Worm (Caenorhabditis elegans) whole organism, early embryonic: ENCODE results near the gene ints-5.

ENCODE experiments used
- B0310.2 ChIP-seq: sonication (generic microtip); optimal IDR thresholded peaks from 2 replicates; lab custom pipeline; 2016; ENCODE audit warnings: mild to moderate bottlenecking, missing genetic modification characterization, missing compliant biosample characterization
- F13C5.2 ChIP-seq: sonication (generic microtip); optimal IDR thresholded peaks from 2 replicates; lab custom pipeline; 2017; ENCODE audit warnings: mild to moderate bottlenecking, missing genetic modification characterization, inconsistent platforms, missing compliant biosample characterization
- aly-1 ChIP-seq: sonication (generic microtip); optimal IDR thresholded peaks from 2 replicates; lab custom pipeline; 2016; ENCODE audit warnings: missing genetic modification characterization, missing compliant biosample characterization
- ama-1 ChIP-seq: fragments of 150-350 bp; optimal IDR thresholded peaks from 2 replicates; lab custom pipeline; 2014
- ceh-13 ChIP-seq: fragments of 200-800 bp; sonication (Bioruptor generic); optimal IDR thresholded peaks from 2 replicates; lab custom pipeline; 2018; ENCODE audit warnings: mild to moderate bottlenecking, missing genetic modification characterization, missing compliant biosample characterization
- ceh-36 ChIP-seq: sonication (generic microtip); optimal IDR thresholded peaks from 2 replicates; lab custom pipeline; 2016; ENCODE audit warnings: missing genetic modification characterization, inconsistent platforms, missing compliant biosample characterization
- ets-7 ChIP-seq: sonication (generic microtip); optimal IDR thresholded peaks from 2 replicates; lab custom pipeline; 2016; ENCODE audit warnings: missing genotype, missing genetic modification characterization, missing compliant biosample characterization
- flt-1 ChIP-seq: fragments of 200-800 bp; sonication (Bioruptor generic); IDR thresholded peaks from 2 replicates; pipeline ENCODE4 v1.3.6; 2022; ENCODE audit warnings: missing genetic modification characterization, missing compliant biosample characterization
- hmbx-1 ChIP-seq: sonication (generic microtip); optimal IDR thresholded peaks from 2 replicates; lab custom pipeline; 2016; ENCODE audit warnings: mild to moderate bottlenecking, missing genetic modification characterization, missing compliant biosample characterization
- hmg-4 ChIP-seq: fragments of 200-800 bp; sonication (Bioruptor generic); optimal IDR thresholded peaks from 2 replicates; lab custom pipeline; 2018; ENCODE audit warnings: mild to moderate bottlenecking, missing genetic modification characterization, missing compliant biosample characterization
- hnd-1 ChIP-seq: sonication (generic microtip); optimal IDR thresholded peaks from 2 replicates; lab custom pipeline; 2016; ENCODE audit warnings: missing genetic modification characterization, missing compliant biosample characterization
- pes-1 ChIP-seq: fragments of 200-800 bp; sonication (Bioruptor generic); IDR thresholded peaks from 2 replicates; pipeline ENCODE4 v1.3.6; 2022; ENCODE audit warnings: missing genetic modification reagents, missing genetic modification characterization, missing compliant biosample characterization
- scrt-1 ChIP-seq: fragments of 200-800 bp; sonication (Bioruptor generic); IDR thresholded peaks from 2 replicates; pipeline ENCODE4 v1.3.6; 2022; ENCODE audit warnings: missing genetic modification characterization, missing compliant biosample characterization
- sea-1 ChIP-seq: fragments of 200-800 bp; sonication (Bioruptor generic); conservative IDR thresholded peaks from 2 replicates; pipeline ENCODE4 v1.3.6; 2022; ENCODE audit warnings: missing genetic modification characterization, missing compliant biosample characterization
- tbx-11 ChIP-seq: fragments of 200-800 bp; sonication (Bioruptor generic); IDR thresholded peaks from 2 replicates; pipeline ENCODE4 v1.3.6; 2022; ENCODE audit warnings: missing genetic modification characterization, missing compliant biosample characterization
- tbx-37 ChIP-seq: fragments of 200-800 bp; sonication (Bioruptor generic); conservative IDR thresholded peaks from 2 replicates; pipeline ENCODE4 v1.3.6; 2022; ENCODE audit warnings: missing genetic modification reagents, missing genetic modification characterization, missing compliant biosample characterization
- tra-4 ChIP-seq: sonication (generic microtip); optimal IDR thresholded peaks from 2 replicates; lab custom pipeline; 2017; ENCODE audit warnings: missing genetic modification characterization, missing compliant biosample characterization

The ints-5 gene

DNA sequence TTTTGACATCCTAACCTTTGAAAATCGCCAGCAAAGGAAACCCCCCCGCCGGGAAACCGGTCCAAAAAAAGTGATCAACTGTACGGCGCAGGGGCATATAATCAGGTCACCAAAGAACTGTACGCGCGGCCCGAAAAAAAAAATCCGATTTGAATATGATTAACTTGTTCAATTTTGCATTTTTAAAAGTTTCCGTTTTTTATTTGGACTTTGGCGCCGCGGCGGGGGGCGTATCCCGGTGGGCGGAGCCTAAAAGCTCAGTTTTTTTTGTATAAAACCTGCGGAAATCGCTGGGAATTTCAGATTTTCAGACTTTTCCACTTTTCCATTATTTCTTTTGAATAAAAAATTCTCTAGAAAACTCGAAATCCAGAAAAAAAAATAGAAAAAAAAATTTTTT is 9.3 kb upstream of the ints-5 start, which contains the start of gene hmit-1.2:
hmit-1.2 (plus strand) TSS at position 301 of the 400 bp plus-strand sequence.
- TF ChIP-seq ceh-13 (GFP tag; lab: Kevin White, UChicago): no peak
- TF ChIP-seq sea-1 (GFP tag; lab: Robert Waterston, UW): no peak
- TF ChIP-seq hmg-4 (GFP tag; lab: Kevin White, UChicago): no peak
- TF ChIP-seq ama-1 (lab: Kevin White, UChicago): no peak
- TF ChIP-seq tbx-11 (GFP tag; lab: Robert Waterston, UW): no peak
- no peak for TF ChIP-seq ets-7 (tag; lab: Kevin White, UChicago)
- TF ChIP-seq B0310.2: no peak
- TF ChIP-seq aly-1: no peak
- TF ChIP-seq tra-4: no peak
- TF ChIP-seq F13C5.2: no peak
- no peak for TF ChIP-seq pes-1 (GFP tag; lab: Robert Waterston, UW)
- no peak for TF ChIP-seq scrt-1 (GFP tag; lab: Robert Waterston, UW)
- TF ChIP-seq ceh-36 (tag; lab: Kevin White, UChicago): no peak
- TF ChIP-seq flt-1 (GFP tag; lab: Robert Waterston, UW): no peak
- TF ChIP-seq hnd-1 (tag; lab: Kevin White, UChicago): no peak
- TF ChIP-seq tbx-37 (GFP tag; lab: Robert Waterston, UW): no peak
- no peak for TF ChIP-seq hmbx-1

DNA sequence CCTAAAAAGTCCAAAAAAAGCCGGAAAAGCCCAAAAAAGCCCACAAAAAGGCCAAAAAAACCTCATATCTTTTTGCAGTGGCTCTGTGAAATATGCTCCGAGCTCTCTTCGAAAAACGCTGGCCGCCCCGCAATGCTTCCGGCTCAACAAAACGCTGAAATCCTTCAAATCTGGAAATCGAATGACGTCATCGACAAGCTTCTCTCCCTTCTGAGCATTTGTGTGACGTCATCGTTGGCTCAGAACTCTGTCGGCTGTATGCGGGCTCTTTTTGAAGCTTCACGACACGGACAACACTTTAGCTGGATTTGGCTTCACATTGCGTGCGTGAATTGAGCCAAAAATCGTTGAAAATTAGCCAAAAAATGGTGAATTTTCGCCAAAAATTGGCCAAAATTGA is 2.3 kb downstream of the ints-5 start:
- no peak for TF ChIP-seq pes-1 (GFP tag; lab: Robert Waterston, UW)
- no peak for TF ChIP-seq tbx-11 (GFP tag; lab: Robert Waterston, UW)
- no peak for TF ChIP-seq F13C5.2
- no peak for TF ChIP-seq hnd-1 (tag; lab: Kevin White, UChicago)
- no peak for TF ChIP-seq ets-7 (tag; lab: Kevin White, UChicago)
- no peak for TF ChIP-seq flt-1 (GFP tag; lab: Robert Waterston, UW)
- no peak for TF ChIP-seq ceh-36 (tag; lab: Kevin White, UChicago)
- TF ChIP-seq ceh-13 (GFP tag; lab: Kevin White, UChicago): no peak
- TF ChIP-seq hmg-4 (GFP tag; lab: Kevin White, UChicago): no peak
- no peak for TF ChIP-seq tra-4
- TF ChIP-seq hmbx-1: no peak
- TF ChIP-seq tbx-37 (GFP tag; lab: Robert Waterston, UW): no peak
- TF ChIP-seq B0310.2: no peak
- no peak for TF ChIP-seq sea-1 (GFP tag; lab: Robert Waterston, UW)

DNA sequence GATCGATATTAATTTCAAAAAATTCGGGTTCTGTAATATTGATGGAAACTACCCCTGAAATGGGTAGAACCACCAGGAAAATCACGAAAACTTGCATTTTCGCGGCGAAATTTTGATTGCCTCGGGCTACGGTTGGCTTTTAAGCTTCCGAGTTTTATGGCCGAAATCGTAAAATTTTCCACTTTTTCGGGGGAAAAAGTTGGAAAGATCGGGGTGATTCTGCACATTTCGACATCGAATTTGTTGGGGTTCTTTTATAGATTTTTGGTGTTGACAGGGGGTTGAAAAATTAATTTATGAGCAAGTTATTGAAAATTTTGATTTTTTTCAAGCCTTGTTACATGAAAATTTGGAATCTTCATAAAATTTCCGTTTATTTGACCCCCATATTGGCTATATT is 20.0 kb downstream of the ints-5 start, which contains the start of gene Y51A2D.8:
Y51A2D.8 (minus strand) TSS at position 101 of the 400 bp plus-strand sequence.
- TF ChIP-seq tbx-37 (GFP tag; lab: Robert Waterston, UW) (no peak), tbx-11 (GFP tag; lab: Robert Waterston, UW) (no peak), F13C5.2 (no peak), pes-1 (GFP tag; lab: Robert Waterston, UW) (no peak), aly-1 (no peak), ets-7 (tag; lab: Kevin White, UChicago) (no peak), sea-1 (GFP tag; lab: Robert Waterston, UW) (no peak), tra-4 (no peak), ceh-36 (tag; lab: Kevin White, UChicago) (no peak), B0310.2 (no peak), hmg-4 (GFP tag; lab: Kevin White, UChicago) (no peak), hnd-1 (tag; lab: Kevin White, UChicago) (no peak), hmbx-1 (no peak), ama-1 (lab: Kevin White, UChicago) (no peak), scrt-1 (GFP tag; lab: Robert Waterston, UW) (no peak), ceh-13 (GFP tag; lab: Kevin White, UChicago) (no peak), flt-1 (GFP tag; lab: Robert Waterston, UW) (no peak)

DNA sequence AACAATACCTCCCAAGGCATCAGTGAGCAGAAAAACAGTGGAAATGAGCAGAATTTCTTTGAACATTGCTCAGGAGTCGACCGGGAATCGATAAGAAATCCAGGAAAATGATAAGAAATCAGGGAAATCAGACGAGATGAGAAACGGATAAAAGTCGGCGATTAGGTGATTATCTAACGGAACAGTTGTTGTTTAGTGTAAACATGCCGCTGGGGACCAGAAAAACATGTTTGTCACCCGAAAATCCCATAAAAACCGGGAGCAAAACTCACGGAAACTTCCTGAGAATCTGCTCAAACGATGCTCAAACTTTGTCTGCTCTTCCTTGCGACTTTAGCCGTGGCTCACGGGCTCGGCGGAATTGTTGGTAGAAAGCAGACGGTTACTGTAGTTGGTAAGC is 22.7 kb downstream of the ints-5 start, which contains the start of the genes ttr-24 and ttr-25:
ttr-24 (minus strand) TSS at position 156 of the 400 bp plus-strand sequence.
ttr-25 (plus strand) TSS at position 227 of the 400 bp plus-strand sequence.
- TF ChIP-seq hmg-4 (GFP tag; lab: Kevin White, UChicago) (no peak), hnd-1 (tag; lab: Kevin White, UChicago) (no peak), scrt-1 (GFP tag; lab: Robert Waterston, UW) (no peak), sea-1 (GFP tag; lab: Robert Waterston, UW) (no peak), aly-1 (no peak), hmbx-1 (no peak), tbx-37 (GFP tag; lab: Robert Waterston, UW) (no peak), tra-4 (no peak), ama-1 (lab: Kevin White, UChicago) (no peak), B0310.2 (no peak)

DNA sequence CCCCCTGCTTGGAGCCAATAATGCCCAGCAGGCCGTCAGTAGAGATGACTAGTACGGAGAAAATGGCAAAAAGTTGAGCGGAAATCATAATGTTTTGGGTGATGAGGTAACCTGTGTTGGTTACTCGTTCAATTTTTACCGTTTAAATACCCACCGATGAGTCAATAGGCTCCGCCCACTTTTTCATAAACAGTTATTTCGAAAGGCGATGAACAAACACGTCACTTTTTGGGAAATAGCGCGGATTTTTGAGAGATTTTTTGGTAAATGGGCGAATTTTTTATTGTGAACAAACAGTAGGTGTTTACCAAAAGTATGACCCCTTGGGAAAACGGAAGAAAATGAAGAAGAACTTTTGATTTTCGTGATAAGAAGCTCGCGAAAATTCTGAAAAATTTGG is 26.4 kb downstream of the ints-5 start, which contains the start of gene ttr-26:
ttr-26 (minus strand) TSS at position 101 of the 400 bp plus-strand sequence.
- TF ChIP-seq hmbx-1 (no peak), hmg-4 (GFP tag; lab: Kevin White, UChicago) (no peak), ets-7 (tag; lab: Kevin White, UChicago) (no peak), scrt-1 (GFP tag; lab: Robert Waterston, UW) (no peak), B0310.2 (no peak), ceh-36 (tag; lab: Kevin White, UChicago) (no peak), pes-1 (GFP tag; lab: Robert Waterston, UW) (no peak), tbx-37 (GFP tag; lab: Robert Waterston, UW) (no peak), F13C5.2 (no peak), flt-1 (GFP tag; lab: Robert Waterston, UW) (no peak), hnd-1 (tag; lab: Kevin White, UChicago) (no peak), sea-1 (GFP tag; lab: Robert Waterston, UW) (no peak), aly-1 (no peak), ama-1 (lab: Kevin White, UChicago) (no peak), tbx-11 (GFP tag; lab: Robert Waterston, UW) (no peak), tra-4 (no peak), ceh-13 (GFP tag; lab: Kevin White, UChicago) (no peak)

DNA sequence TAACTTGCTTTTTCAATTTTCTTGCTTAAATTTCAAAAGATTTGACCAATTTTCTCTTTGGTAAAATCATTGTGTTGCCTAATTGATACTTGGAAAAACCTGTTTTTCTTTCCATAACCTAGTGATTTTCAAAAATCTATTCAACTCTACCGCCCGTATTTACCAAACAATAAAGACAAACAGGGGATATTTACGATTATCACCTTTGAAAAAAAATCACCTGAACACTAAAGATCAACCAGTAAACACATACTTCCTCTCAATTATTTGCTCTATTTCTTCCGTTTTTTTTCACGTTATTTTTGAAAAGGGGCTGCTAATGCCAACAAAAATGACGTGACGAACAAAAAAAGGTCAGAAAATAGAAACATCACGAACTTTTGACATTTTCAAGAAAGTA is 27.2 kb downstream of the ints-5 start:
- TF ChIP-seq hnd-1 (tag; lab: Kevin White, UChicago) (no peak), ama-1 (lab: Kevin White, UChicago) (no peak)

DNA sequence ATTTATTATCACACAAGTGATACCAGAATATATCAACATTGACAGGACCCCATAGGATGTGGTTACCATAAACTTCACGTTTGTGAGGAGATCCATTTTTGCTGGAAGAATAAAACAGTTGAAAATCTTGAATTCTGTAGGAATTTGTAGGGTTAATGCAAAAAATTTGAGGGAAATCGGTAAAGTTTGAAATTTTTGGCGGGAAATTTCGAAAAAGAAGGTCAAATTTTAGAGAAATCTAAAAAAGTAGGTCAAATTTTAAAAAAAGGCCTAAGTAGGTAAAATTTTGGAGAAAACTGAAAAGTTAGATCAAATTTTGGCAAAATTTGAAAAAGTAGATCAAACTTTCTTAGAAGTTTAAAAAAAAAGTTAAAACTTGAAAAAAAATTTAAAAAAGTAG is 31.0 kb downstream of the ints-5 start, which contains the start of gene srg-34:
srg-34 (minus strand) TSS at position 101 of the 400 bp plus-strand sequence.
- TF ChIP-seq tbx-11 (GFP tag; lab: Robert Waterston, UW) (no peak), B0310.2 (no peak), ets-7 (tag; lab: Kevin White, UChicago) (no peak), flt-1 (GFP tag; lab: Robert Waterston, UW) (no peak), tbx-37 (GFP tag; lab: Robert Waterston, UW) (no peak), aly-1 (no peak), ceh-13 (GFP tag; lab: Kevin White, UChicago) (no peak), scrt-1 (GFP tag; lab: Robert Waterston, UW) (no peak), hmbx-1 (no peak), ama-1 (lab: Kevin White, UChicago) (no peak), sea-1 (GFP tag; lab: Robert Waterston, UW) (no peak), pes-1 (GFP tag; lab: Robert Waterston, UW) (no peak), F13C5.2 (no peak), tra-4 (no peak), hmg-4 (GFP tag; lab: Kevin White, UChicago) (no peak), ceh-36 (tag; lab: Kevin White, UChicago) (no peak), hnd-1 (tag; lab: Kevin White, UChicago) (no peak)
